Fruit fly (Drosophila melanogaster) whole organism, embryonic: ENCODE measurements around the gene nerfin-2.

Source experiments
- BtbVII ChIP-seq: fragments of 200-800 bp; sonication (Bioruptor generic); optimal IDR thresholded peaks from 3 replicates; lab custom pipeline; 2017; ENCODE audit warnings: missing biosample characterization, mild to moderate bottlenecking, missing genetic modification characterization
- CG10959 ChIP-seq: fragments of 200-800 bp; sonication (Bioruptor generic); IDR thresholded peaks from 2 replicates; pipeline ENCODE4 v1.3.6; 2022; ENCODE audit warnings: missing biosample characterization, missing genetic modification characterization
- CG11093 ChIP-seq: fragments of 200-800 bp; sonication (Bioruptor generic); IDR thresholded peaks from 3 replicates; pipeline ENCODE4 v1.3.6; 2022; ENCODE audit warnings: missing biosample characterization, missing genetic modification characterization
- CG11504 ChIP-seq: fragments of 200-800 bp; sonication (Bioruptor generic); optimal IDR thresholded peaks from 3 replicates; lab custom pipeline; 2019; ENCODE audit warnings: missing biosample characterization, mild to moderate bottlenecking, missing genetic modification characterization, moderate library complexity
- CG11695 ChIP-seq: fragments of 200-800 bp; sonication (Bioruptor generic); IDR thresholded peaks from 3 replicates; pipeline ENCODE4 v1.3.6; 2022; ENCODE audit warnings: missing biosample characterization, missing genetic modification characterization
- CG12236 ChIP-seq: fragments of 200-800 bp; sonication (Bioruptor generic); optimal IDR thresholded peaks from 2 replicates; lab custom pipeline; 2016; ENCODE audit warnings: missing biosample characterization, missing genetic modification characterization
- CG1233 ChIP-seq: fragments of 200-800 bp; sonication (Bioruptor generic); optimal IDR thresholded peaks from 4 replicates; lab custom pipeline; 2018; ENCODE audit warnings: missing biosample characterization, mild to moderate bottlenecking, missing genetic modification characterization
- CG12659 ChIP-seq: fragments of 200-800 bp; sonication (Bioruptor generic); optimal IDR thresholded peaks from 3 replicates; lab custom pipeline; 2017; ENCODE audit warnings: mild to moderate bottlenecking, missing biosample characterization, missing genetic modification reagents, missing genetic modification characterization
- CG14710 ChIP-seq: fragments of 200-800 bp; sonication (Bioruptor generic); optimal IDR thresholded peaks from 3 replicates; lab custom pipeline; 2019; ENCODE audit warnings: missing biosample characterization, mild to moderate bottlenecking, missing genetic modification characterization, moderate library complexity
- CG14965 ChIP-seq: fragments of 200-800 bp; sonication (Bioruptor generic); optimal IDR thresholded peaks from 2 replicates; lab custom pipeline; 2016; ENCODE audit warnings: missing biosample characterization, missing genetic modification characterization, borderline replicate concordance
- CG15601 ChIP-seq: fragments of 200-800 bp; sonication (Bioruptor generic); optimal IDR thresholded peaks from 3 replicates; lab custom pipeline; 2019; ENCODE audit warnings: missing biosample characterization, mild to moderate bottlenecking, missing genetic modification characterization, moderate library complexity
- CG1603 ChIP-seq: fragments of 200-800 bp; sonication (Bioruptor generic); optimal IDR thresholded peaks from 2 replicates; lab custom pipeline; 2019; ENCODE audit warnings: missing biosample characterization, mild to moderate bottlenecking, missing genetic modification characterization, moderate library complexity
- CG16815 ChIP-seq: fragments of 200-800 bp; sonication (Bioruptor generic); optimal IDR thresholded peaks from 3 replicates; lab custom pipeline; 2017; ENCODE audit warnings: missing biosample characterization, mild to moderate bottlenecking, missing genetic modification characterization
- CG17328 ChIP-seq: fragments of 200-800 bp; sonication (Bioruptor generic); IDR thresholded peaks from 2 replicates; pipeline ENCODE4 v1.3.6; 2022; ENCODE audit warnings: missing biosample characterization, missing genetic modification characterization
- CG17612 ChIP-seq: fragments of 200-800 bp; sonication (Bioruptor generic); IDR thresholded peaks from 2 replicates; pipeline ENCODE4 v1.3.6; 2022; ENCODE audit warnings: missing biosample characterization, missing genetic modification characterization
- CG31441 ChIP-seq: fragments of 200-800 bp; sonication (Bioruptor generic); IDR thresholded peaks from 2 replicates; pipeline ENCODE4 v1.3.6; 2022; ENCODE audit warnings: missing biosample characterization, missing genetic modification characterization
- CG4328 ChIP-seq: fragments of 200-800 bp; sonication (Bioruptor generic); optimal IDR thresholded peaks from 3 replicates; lab custom pipeline; 2017; ENCODE audit warnings: missing biosample characterization, missing genetic modification reagents, missing genetic modification characterization
- CG7786 ChIP-seq: fragments of 200-800 bp; sonication (Bioruptor generic); optimal IDR thresholded peaks from 2 replicates; lab custom pipeline; 2016; ENCODE audit warnings: missing biosample characterization, missing genetic modification characterization
- Camta ChIP-seq: fragments of 200-800 bp; sonication (Bioruptor generic); optimal IDR thresholded peaks from 2 replicates; lab custom pipeline; 2016; ENCODE audit warnings: missing biosample characterization, missing genetic modification characterization
- D19B ChIP-seq: fragments of 200-800 bp; sonication (Bioruptor generic); optimal IDR thresholded peaks from 2 replicates; lab custom pipeline; 2017; ENCODE audit warnings: missing biosample characterization, mild to moderate bottlenecking, missing genetic modification characterization
- Dp ChIP-seq: fragments of 200-800 bp; sonication (Bioruptor generic); optimal IDR thresholded peaks from 2 replicates; lab custom pipeline; 2018; ENCODE audit warnings: missing biosample characterization, mild to moderate bottlenecking, missing genetic modification characterization, moderate library complexity
- Hand ChIP-seq: fragments of 200-800 bp; sonication (Bioruptor generic); optimal IDR thresholded peaks from 2 replicates; lab custom pipeline; 2017; ENCODE audit warnings: mild to moderate bottlenecking, missing biosample characterization, missing genetic modification reagents, missing genetic modification characterization
- Lim3 ChIP-seq: fragments of 200-800 bp; sonication (Bioruptor generic); IDR thresholded peaks from 2 replicates; pipeline ENCODE4 v1.3.6; 2022; ENCODE audit warnings: missing biosample characterization, missing genetic modification characterization
- MESR4 ChIP-seq: fragments of 200-800 bp; sonication (Bioruptor generic); optimal IDR thresholded peaks from 2 replicates; lab custom pipeline; 2018; ENCODE audit warnings: missing biosample characterization, mild to moderate bottlenecking, missing genetic modification characterization, moderate library complexity
- Stat92E ChIP-seq, 3 experiments: fragments of >200 bp in 2 of 3; fragments of 200-800 bp in 1 of 3; sonication (Bioruptor generic) in 1 of 3; optimal IDR thresholded peaks; 2 replicates each; lab custom pipeline; 2017 to 2019; ENCODE audit warnings: missing biosample characterization in 3 of 3, missing genetic modification characterization in 3 of 3, mild to moderate bottlenecking in 1 of 3, moderate library complexity in 1 of 3
- Trl ChIP-seq, 3 experiments: fragments of >200 bp in 2 of 3; fragments of 200-800 bp in 1 of 3; sonication (Bioruptor generic) in 1 of 3; optimal IDR thresholded peaks; 2 replicates in 1 of 3; 3 replicates in 2 of 3; lab custom pipeline; 2016 to 2017; ENCODE audit warnings: missing biosample characterization in 1 of 3, missing genetic modification characterization in 1 of 3
- bab2 ChIP-seq: fragments of 200-800 bp; sonication (Bioruptor generic); optimal IDR thresholded peaks from 2 replicates; lab custom pipeline; 2016; ENCODE audit warnings: missing biosample characterization, missing genetic modification characterization
- bbx ChIP-seq: fragments of 200-800 bp; sonication (Bioruptor generic); IDR thresholded peaks from 2 replicates; pipeline ENCODE4 v1.3.6; 2022; ENCODE audit warnings: missing biosample characterization, missing genetic modification characterization; ENCODE audit not compliant: partially characterized antibody
- bsh ChIP-seq, 2 experiments: fragments of 200-800 bp; sonication (Bioruptor generic); optimal IDR thresholded peaks; 2 replicates each; lab custom pipeline; 2017 to 2018; ENCODE audit warnings: mild to moderate bottlenecking in 2 of 2, missing biosample characterization in 2 of 2, missing genetic modification characterization in 2 of 2, moderate library complexity in 1 of 2
- cas ChIP-seq: fragments of 200-800 bp; sonication (Bioruptor generic); IDR thresholded peaks from 2 replicates; pipeline ENCODE4 v1.3.6; 2022; ENCODE audit warnings: missing biosample characterization, missing genetic modification characterization
- crp ChIP-seq, 2 experiments: fragments of 200-800 bp; sonication (Bioruptor generic); optimal IDR thresholded peaks; 2 replicates in 1 of 2; 3 replicates in 1 of 2; lab custom pipeline; 2017; ENCODE audit warnings: missing biosample characterization in 2 of 2, missing genetic modification characterization in 2 of 2, mild to moderate bottlenecking in 1 of 2, moderate library complexity in 1 of 2
- cwo ChIP-seq: fragments of 200-800 bp; sonication (Bioruptor generic); optimal IDR thresholded peaks from 3 replicates; lab custom pipeline; 2017; ENCODE audit warnings: missing biosample characterization, missing genetic modification characterization, mild to moderate bottlenecking, moderate library complexity, missing genetic modification reagents
- fd102C ChIP-seq: fragments of 200-800 bp; sonication (Bioruptor generic); optimal IDR thresholded peaks from 2 replicates; lab custom pipeline; 2018; ENCODE audit warnings: missing biosample characterization, mild to moderate bottlenecking, missing genetic modification characterization, moderate library complexity
- fru ChIP-seq: fragments of >200 bp; optimal IDR thresholded peaks from 2 replicates; lab custom pipeline; 2017
- ftz-f1 ChIP-seq: fragments of 200-800 bp; sonication (Bioruptor generic); optimal IDR thresholded peaks from 2 replicates; lab custom pipeline; 2016; ENCODE audit warnings: missing biosample characterization, missing genetic modification characterization
- gcm2 ChIP-seq: fragments of 200-800 bp; sonication (Bioruptor generic); optimal IDR thresholded peaks from 2 replicates; lab custom pipeline; 2016; ENCODE audit warnings: missing biosample characterization, missing genetic modification characterization
- gsb ChIP-seq: fragments of 200-800 bp; sonication (Bioruptor generic); IDR thresholded peaks from 2 replicates; pipeline ENCODE4 v1.3.6; 2022; ENCODE audit warnings: missing biosample characterization, missing genetic modification characterization
- jing ChIP-seq: fragments of 200-800 bp; sonication (Bioruptor generic); optimal IDR thresholded peaks from 2 replicates; lab custom pipeline; 2018; ENCODE audit warnings: missing biosample characterization, mild to moderate bottlenecking, missing genetic modification characterization
- oc ChIP-seq: fragments of 200-800 bp; sonication (Bioruptor generic); optimal IDR thresholded peaks from 2 replicates; lab custom pipeline; 2018; ENCODE audit warnings: missing biosample characterization, mild to moderate bottlenecking, missing genetic modification characterization, moderate library complexity
- odd ChIP-seq: fragments of 200-800 bp; sonication (Bioruptor generic); optimal IDR thresholded peaks from 2 replicates; lab custom pipeline; 2017; ENCODE audit warnings: missing biosample characterization, mild to moderate bottlenecking, missing genetic modification characterization
- pnt ChIP-seq: fragments of 200-800 bp; sonication (Bioruptor generic); optimal IDR thresholded peaks from 3 replicates; lab custom pipeline; 2016; ENCODE audit warnings: missing biosample characterization, missing genetic modification characterization
- psq ChIP-seq: fragments of 200-800 bp; sonication (Bioruptor generic); optimal IDR thresholded peaks from 2 replicates; lab custom pipeline; 2017; ENCODE audit warnings: missing biosample characterization, missing genetic modification characterization
- pum ChIP-seq: fragments of 200-800 bp; sonication (Bioruptor generic); optimal IDR thresholded peaks from 2 replicates; lab custom pipeline; 2016; ENCODE audit warnings: missing biosample characterization, missing genetic modification characterization
- shn ChIP-seq: fragments of 200-800 bp; sonication (Bioruptor generic); optimal IDR thresholded peaks from 3 replicates; lab custom pipeline; 2016; ENCODE audit warnings: missing biosample characterization, missing genetic modification characterization
- sqz ChIP-seq: fragments of 200-800 bp; sonication (Bioruptor generic); optimal IDR thresholded peaks from 3 replicates; lab custom pipeline; 2018; ENCODE audit warnings: missing biosample characterization, mild to moderate bottlenecking, missing genetic modification characterization
- ssp ChIP-seq: fragments of 200-800 bp; sonication (Bioruptor generic); IDR thresholded peaks from 2 replicates; pipeline ENCODE4 v1.3.6; 2022; ENCODE audit warnings: missing biosample characterization, missing genetic modification characterization
- toy ChIP-seq: fragments of 200-800 bp; sonication (Bioruptor generic); IDR thresholded peaks from 2 replicates; pipeline ENCODE4 v1.3.6; 2022; ENCODE audit warnings: missing biosample characterization, missing genetic modification characterization
- twi ChIP-seq: fragments of 200-800 bp; optimal IDR thresholded peaks from 2 replicates; lab custom pipeline; 2019; ENCODE audit warnings: missing biosample characterization, mild to moderate bottlenecking, missing genetic modification characterization, moderate library complexity
- unpg ChIP-seq: fragments of 200-800 bp; sonication (Bioruptor generic); optimal IDR thresholded peaks from 3 replicates; lab custom pipeline; 2018; ENCODE audit warnings: missing biosample characterization, mild to moderate bottlenecking, missing genetic modification characterization, moderate library complexity
- wdn ChIP-seq: fragments of 200-800 bp; sonication (Bioruptor generic); IDR thresholded peaks from 2 replicates; pipeline ENCODE4 v1.3.6; 2022; ENCODE audit warnings: missing biosample characterization, missing genetic modification characterization

The nerfin-2 gene

dm6 chr3R:10048842-10049527 lies 21.9 kb upstream of the nerfin-2 start, which contains the start of gene ohgt (continued):
- TF ChIP-seq fd102C (GFP tag; lab: Kevin White, UChicago), result no peak
- TF ChIP-seq sqz (GFP tag; lab: Kevin White, UChicago), result no peak
- TF ChIP-seq CG10959 (GFP tag; lab: Robert Waterston, UW), result no peak
- TF ChIP-seq fru, result no peak
- no peak for TF ChIP-seq CG1603
- no peak for TF ChIP-seq oc
- no peak for TF ChIP-seq CG16815 (GFP tag; lab: Kevin White, UChicago)
- no peak for TF ChIP-seq gsb (GFP tag; lab: Robert Waterston, UW)
- TF ChIP-seq Lim3 (GFP tag; lab: Robert Waterston, UW), result no peak
- no peak for TF ChIP-seq CG7786 (GFP tag; lab: Kevin White, UChicago)
- TF ChIP-seq twi, result no peak
- no peak for TF ChIP-seq BtbVII
- TF ChIP-seq CG17328 (GFP tag; lab: Robert Waterston, UW), result no peak
- TF ChIP-seq bab2 (GFP tag; lab: Kevin White, UChicago), result no peak
- no peak for TF ChIP-seq CG15601 (tag; lab: Kevin White, UChicago)
- TF ChIP-seq bsh (GFP tag; optimal IDR thresholded peaks at IDR 0.05; lab: Kevin White, UChicago), result no peak
- peak; percentile 86 for TF ChIP-seq Dp (GFP tag; lab: Kevin White, UChicago)
- peak; percentile 32 for TF ChIP-seq CG12659 (GFP tag; lab: Kevin White, UChicago)
- no peak for TF ChIP-seq CG12236 (GFP tag; lab: Kevin White, UChicago)
- no peak for TF ChIP-seq D19B (GFP tag; lab: Kevin White, UChicago)
- TF ChIP-seq bbx (GFP tag; lab: Robert Waterston, UW), result 0 out of 2 replicates have a peak, but pooled peaks have one; percentile 7
- TF ChIP-seq unpg, result no peak
- TF ChIP-seq pnt (GFP tag; lab: Kevin White, UChicago), result no peak
- no peak for TF ChIP-seq shn
- TF ChIP-seq wdn, result no peak
- TF ChIP-seq ssp (GFP tag; lab: Robert Waterston, UW), result no peak
- TF ChIP-seq cwo (GFP tag; lab: Kevin White, UChicago), result no peak
- TF ChIP-seq cas, result no peak
- no peak for TF ChIP-seq CG11093 (GFP tag; lab: Robert Waterston, UW)
- no peak for TF ChIP-seq CG1233 (GFP tag; lab: Kevin White, UChicago)
- no peak for TF ChIP-seq CG11695 (GFP tag; lab: Robert Waterston, UW)
- no peak for TF ChIP-seq Trl (optimal IDR thresholded peaks at IDR 0.05; lab: Kevin White, UChicago)
- peak; percentile 4 for TF ChIP-seq Trl (GFP tag; optimal IDR thresholded peaks at IDR 0.05; lab: Kevin White, UChicago)
- TF ChIP-seq jing (GFP tag; lab: Kevin White, UChicago), result no peak
- TF ChIP-seq MESR4 (GFP tag; lab: Kevin White, UChicago), result peak; percentile 81
- TF ChIP-seq toy (GFP tag; lab: Robert Waterston, UW), result no peak
- TF ChIP-seq Hand, result no peak
- peak; percentile 13 for TF ChIP-seq pum
- TF ChIP-seq crp (GFP tag; optimal IDR thresholded peaks at IDR 0.05; lab: Kevin White, UChicago), result peak; percentile 31 to 81
- no peak for TF ChIP-seq gcm2 (GFP tag; lab: Kevin White, UChicago)
- no peak for TF ChIP-seq psq (GFP tag; lab: Kevin White, UChicago)
- no peak for TF ChIP-seq CG14965
- no peak for TF ChIP-seq odd (GFP tag; lab: Kevin White, UChicago)
- peak; percentile 35 for TF ChIP-seq CG4328 (GFP tag; lab: Kevin White, UChicago)
- no peak for TF ChIP-seq CG31441 (GFP tag; lab: Robert Waterston, UW)
- no peak for TF ChIP-seq CG17612 (GFP tag; lab: Robert Waterston, UW)
- TF ChIP-seq ftz-f1 (GFP tag; lab: Kevin White, UChicago), result no peak
- peak; percentile 67 for TF ChIP-seq CG14710
- TF ChIP-seq Stat92E (GFP tag; optimal IDR thresholded peaks at IDR 0.05; lab: Kevin White, UChicago), result no peak
- TF ChIP-seq Camta (GFP tag; lab: Kevin White, UChicago), result no peak
- TF ChIP-seq CG11504 (tag; lab: Kevin White, UChicago), result peak; percentile 50
